Fruit fly (Drosophila melanogaster): ENCODE results near the gene MME1.
A peak's percentile ranks its signal among the peaks of the same experiment; 100 is the strongest.

MME1 gene

DNA sequence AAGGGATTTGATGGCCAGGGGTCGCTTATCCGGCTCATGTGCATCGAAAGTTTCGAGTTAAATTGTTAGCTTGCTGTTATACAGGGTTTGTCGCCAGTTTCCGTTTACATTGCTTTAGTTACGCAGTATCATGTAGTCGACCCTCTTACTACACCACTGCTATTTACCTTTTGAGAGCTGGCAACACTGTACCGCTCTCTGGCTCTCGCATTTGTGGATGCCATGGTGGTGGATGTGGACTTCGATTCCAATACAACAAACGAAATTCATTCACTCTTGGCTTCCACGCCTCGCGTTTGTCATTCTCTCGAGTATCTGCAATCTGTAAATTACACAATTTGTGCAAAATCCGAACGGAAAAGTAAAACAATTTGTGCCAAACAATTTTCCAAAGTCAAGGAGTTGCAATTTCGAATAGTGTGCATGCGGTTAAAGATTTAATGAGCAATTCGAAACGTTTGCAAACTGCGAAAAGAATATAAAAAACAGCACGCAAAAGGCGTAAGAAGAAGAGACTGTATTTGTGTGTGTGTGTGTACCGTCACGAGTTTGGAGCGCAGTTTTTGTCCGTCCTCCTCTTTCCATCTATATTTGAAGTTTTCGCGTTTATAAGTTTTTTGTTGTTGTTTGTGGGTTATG is 21.8 kb downstream of the MME1 start (continued):
- peak; percentile 50 for TF ChIP-seq ash1 (GFP tag; optimal IDR thresholded peaks at IDR 0.05)
- no peak for TF ChIP-seq tin (GFP tag; optimal IDR thresholded peaks at IDR 0.05)
- no peak for TF ChIP-seq Aef1 (GFP tag; IDR thresholded peaks at IDR 0.05)
- TF ChIP-seq cad (GFP tag; optimal IDR thresholded peaks at IDR 0.05): no peak
- TF ChIP-seq CG11723 (GFP tag; optimal IDR thresholded peaks at IDR 0.05): no peak
- no peak for TF ChIP-seq ham (GFP tag; IDR thresholded peaks at IDR 0.05)
- no peak for TF ChIP-seq CG4707 (GFP tag; optimal IDR thresholded peaks at IDR 0.05)
- TF ChIP-seq CG7372 (GFP tag; IDR thresholded peaks at IDR 0.05): no peak
- TF ChIP-seq CG17829 (tag; optimal IDR thresholded peaks at IDR 0.05): peak; percentile 43
- no peak for TF ChIP-seq danr (GFP tag; IDR thresholded peaks at IDR 0.05)
- TF ChIP-seq slou (GFP tag; optimal IDR thresholded peaks at IDR 0.05): no peak
- no peak for TF ChIP-seq dati (GFP tag; IDR thresholded peaks at IDR 0.05)
- no peak for TF ChIP-seq zfh1 (GFP tag; IDR thresholded peaks at IDR 0.05)
- peak; percentile 66 for TF ChIP-seq unc-4 (GFP tag; IDR thresholded peaks at IDR 0.05; ENCODE audit: partially characterized antibody)
- TF ChIP-seq gcm2 (GFP tag; optimal IDR thresholded peaks at IDR 0.05): no peak
- no peak for TF ChIP-seq Adf1 (GFP tag; IDR thresholded peaks at IDR 0.05)
- no peak for TF ChIP-seq unpg (GFP tag; optimal IDR thresholded peaks at IDR 0.05)
- no peak for TF ChIP-seq Atf-2 (GFP tag; optimal IDR thresholded peaks at IDR 0.05)
- TF ChIP-seq pum (GFP tag; optimal IDR thresholded peaks at IDR 0.05): no peak
- 0 out of 3 replicates have a peak, but pooled peaks have one; percentile 18 for TF ChIP-seq so (GFP tag; IDR thresholded peaks at IDR 0.05)
- TF ChIP-seq Mes4 (GFP tag; optimal IDR thresholded peaks at IDR 0.05): peak; percentile 35
- TF ChIP-seq fu2 (GFP tag; optimal IDR thresholded peaks at IDR 0.05): no peak
- peak; percentile 35 for TF ChIP-seq CG7987 (GFP tag; optimal IDR thresholded peaks at IDR 0.05)
- TF ChIP-seq gsb (GFP tag; IDR thresholded peaks at IDR 0.05): no peak
- TF ChIP-seq CG14014 (GFP tag; IDR thresholded peaks at IDR 0.05): peak; percentile 50
- no peak for TF ChIP-seq CG13775 (GFP tag; optimal IDR thresholded peaks at IDR 0.05)
- TF ChIP-seq ac (GFP tag; optimal IDR thresholded peaks at IDR 0.05): no peak
- no peak for TF ChIP-seq repo (GFP tag; optimal IDR thresholded peaks at IDR 0.05)
- no peak for TF ChIP-seq Hmx (GFP tag; optimal IDR thresholded peaks at IDR 0.05)
- no peak for TF ChIP-seq CG15696 (tag; optimal IDR thresholded peaks at IDR 0.05)
- TF ChIP-seq CG2202 (tag; optimal IDR thresholded peaks at IDR 0.05): no peak
- no peak for TF ChIP-seq CG32772 (GFP tag; IDR thresholded peaks at IDR 0.05)
- TF ChIP-seq CG4328 (GFP tag; optimal IDR thresholded peaks at IDR 0.05): no peak
- peak; percentile 95 for TF ChIP-seq CG17385 (GFP tag; optimal IDR thresholded peaks at IDR 0.05)
- TF ChIP-seq CG10209 (GFP tag; optimal IDR thresholded peaks at IDR 0.05): no peak
- TF ChIP-seq CG15073 (GFP tag; optimal IDR thresholded peaks at IDR 0.05): no peak
- peak; percentile 9 to 14 for TF ChIP-seq Hr51 (GFP tag; optimal IDR thresholded peaks at IDR 0.05)
- TF ChIP-seq CG3726 (GFP tag; IDR thresholded peaks at IDR 0.05): no peak
- TF ChIP-seq tio (GFP tag; optimal IDR thresholded peaks at IDR 0.05): no peak
- no peak for TF ChIP-seq CG15479 (GFP tag; optimal IDR thresholded peaks at IDR 0.05)
- no peak for TF ChIP-seq gcm (GFP tag; optimal IDR thresholded peaks at IDR 0.05)
- TF ChIP-seq sima (GFP tag; optimal IDR thresholded peaks at IDR 0.05): no peak
- no peak for TF ChIP-seq CG10979 (tag; optimal IDR thresholded peaks at IDR 0.05)
- no peak for TF ChIP-seq bcd (GFP tag; optimal IDR thresholded peaks at IDR 0.05)
- no peak for TF ChIP-seq gsb-n (tag; optimal IDR thresholded peaks at IDR 0.05)
- peak; percentile 60 for TF ChIP-seq hbn (GFP tag; IDR thresholded peaks at IDR 0.05; ENCODE audit: partially characterized antibody)
- peak; percentile 35 for TF ChIP-seq CG2120 (GFP tag; optimal IDR thresholded peaks at IDR 0.05)
- TF ChIP-seq dmrt11E (tag; optimal IDR thresholded peaks at IDR 0.05): peak; percentile 15
- peak; percentile 28 for TF ChIP-seq CG18599 (GFP tag; optimal IDR thresholded peaks at IDR 0.05)
- TF ChIP-seq slp2 (GFP tag; optimal IDR thresholded peaks at IDR 0.05): no peak
- no peak for TF ChIP-seq CG6175 (GFP tag; IDR thresholded peaks at IDR 0.05)
